Fruit fly (Drosophila melanogaster): ENCODE results near the gene Cyp4e3.
A peak's percentile ranks its signal among the peaks of the same experiment; 100 is the strongest.

DNA sequence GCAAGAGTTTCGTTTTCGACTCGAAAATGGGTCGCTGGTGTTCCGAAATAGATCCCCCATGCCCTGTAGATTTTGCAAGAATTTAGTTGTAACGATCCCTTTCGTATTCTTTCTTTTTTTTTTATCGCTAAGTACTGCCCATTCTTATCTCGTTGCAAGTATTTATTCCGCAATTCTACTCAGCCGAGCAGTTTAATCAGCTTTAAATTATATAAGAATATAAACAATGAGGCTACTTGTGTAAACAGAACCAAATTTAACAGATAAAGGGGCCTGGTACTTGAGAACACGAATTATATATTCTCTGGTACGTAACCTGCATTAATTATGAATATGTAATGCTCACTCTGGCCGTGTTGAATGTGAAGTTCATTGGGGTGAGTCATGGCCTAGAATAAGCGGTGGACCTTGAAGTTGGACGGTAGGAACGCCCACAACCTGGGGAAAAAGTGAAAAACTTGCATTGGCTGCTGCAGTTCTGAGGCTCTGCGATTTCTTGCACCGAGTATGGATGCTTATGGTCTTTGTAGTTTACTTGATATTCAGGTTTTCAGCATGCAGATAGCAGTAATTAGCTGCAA, 42.3 kb downstream of the Cyp4e3 start:
- TF ChIP-seq Mio (GFP tag; optimal IDR thresholded peaks at IDR 0.05) (no peak), pan (optimal IDR thresholded peaks at IDR 0.05) (no peak), h (GFP tag; optimal IDR thresholded peaks at IDR 0.05) (peak; percentile 47), Myc (optimal IDR thresholded peaks at IDR 0.05) (no peak), psq (GFP tag; optimal IDR thresholded peaks at IDR 0.05) (no peak), Dif (GFP tag; optimal IDR thresholded peaks at IDR 0.05; ENCODE audit: partially characterized antibody) (no peak), Vsx2 (GFP tag; optimal IDR thresholded peaks at IDR 0.05; ENCODE audit: partially characterized antibody) (no peak), dsf (GFP tag; optimal IDR thresholded peaks at IDR 0.05; ENCODE audit: borderline replicate concordance) (no peak), Hnf4 (GFP tag; optimal IDR thresholded peaks at IDR 0.05) (no peak), ey (GFP tag; optimal IDR thresholded peaks at IDR 0.05) (no peak), OdsH (GFP tag; optimal IDR thresholded peaks at IDR 0.05) (no peak), br (GFP tag; optimal IDR thresholded peaks at IDR 0.05) (no peak), GATAd (GFP tag; optimal IDR thresholded peaks at IDR 0.05) (no peak), Abd-B (GFP tag; optimal IDR thresholded peaks at IDR 0.05) (no peak)

Data from whole organism, wandering third instar larva.